Worm (Caenorhabditis elegans): ENCODE results near the gene C31B8.12.

Gene C31B8.12

DNA sequence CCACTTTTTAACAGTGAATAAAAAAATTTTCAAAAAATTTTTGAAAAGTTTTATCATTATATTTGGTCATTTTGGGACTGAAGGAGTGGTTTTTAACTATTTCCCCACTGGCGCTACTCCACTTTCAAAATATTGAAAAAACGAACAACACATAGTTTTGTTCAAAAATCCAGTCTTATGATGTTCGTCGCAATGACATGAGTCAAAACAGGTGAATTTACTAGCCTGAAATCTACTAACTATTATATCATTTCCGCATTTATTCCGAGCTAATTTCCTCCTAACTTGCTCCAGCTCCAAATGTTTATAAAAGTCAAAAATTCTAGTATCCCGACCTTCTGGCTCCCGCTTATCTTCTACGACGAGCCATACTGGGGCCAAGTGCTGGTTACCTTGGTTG lies 43.0 kb downstream of the C31B8.12 start, which contains the start of gene sre-24:
Gene sre-24, plus strand, starts transcription at position 301 of the 400 bp plus-strand sequence.
- TF ChIP-seq snpc-1.2 (GFP tag; IDR thresholded peaks at IDR 0.05) (no peak), sdz-12 (GFP tag; optimal IDR thresholded peaks at IDR 0.05) (no peak), daf-16 (GFP tag; optimal IDR thresholded peaks at IDR 0.05) (no peak), daf-16 (tag; optimal IDR thresholded peaks at IDR 0.05) (no peak), lin-39 (tag; optimal IDR thresholded peaks at IDR 0.05) (no peak), aly-2 (tag; optimal IDR thresholded peaks at IDR 0.05) (no peak), daf-8 (GFP tag; IDR thresholded peaks at IDR 0.05) (no peak), nhr-28 (tag; optimal IDR thresholded peaks at IDR 0.05) (no peak), ztf-11 (tag; optimal IDR thresholded peaks at IDR 0.05) (no peak), dmd-6 (GFP tag; IDR thresholded peaks at IDR 0.05) (no peak), dve-1 (tag; optimal IDR thresholded peaks at IDR 0.05; ENCODE audit: insufficient read depth) (no peak), nhr-237 (tag; optimal IDR thresholded peaks at IDR 0.05) (no peak), R02D3.7 (tag; optimal IDR thresholded peaks at IDR 0.05) (no peak), lin-29 (GFP tag; IDR thresholded peaks at IDR 0.05) (no peak)

DNA sequence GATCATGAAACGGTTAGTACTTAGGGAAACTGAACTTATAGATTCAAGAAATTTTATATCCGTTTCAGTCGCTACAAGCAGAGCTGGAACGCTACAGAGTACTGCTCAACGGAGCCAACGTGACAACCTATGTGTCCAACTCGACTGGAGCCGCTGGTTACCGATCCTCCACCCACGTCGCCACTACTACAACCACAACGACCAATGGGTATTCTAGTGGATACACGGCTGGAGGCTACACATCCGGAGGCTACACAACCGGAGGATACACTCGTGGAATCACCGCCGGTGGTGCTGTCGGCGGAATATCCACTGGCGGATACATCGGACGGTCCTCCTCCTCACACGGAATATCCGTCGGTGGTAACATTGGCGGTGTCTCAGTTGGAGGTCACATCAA lies 44.4 kb downstream of the C31B8.12 start:
- TF ChIP-seq spr-1 (tag; optimal IDR thresholded peaks at IDR 0.05): no peak
- TF ChIP-seq saeg-2 (GFP tag; IDR thresholded peaks at IDR 0.05): no peak
- no peak for TF ChIP-seq tra-1 (GFP tag; IDR thresholded peaks at IDR 0.05)
- no peak for TF ChIP-seq mdt-29 (GFP tag; IDR thresholded peaks at IDR 0.05)
- TF ChIP-seq ZK337.2 (GFP tag; IDR thresholded peaks at IDR 0.05): no peak
- TF ChIP-seq daf-16 (GFP tag; optimal IDR thresholded peaks at IDR 0.05): no peak
- TF ChIP-seq daf-16 (tag; optimal IDR thresholded peaks at IDR 0.05): no peak
- no peak for TF ChIP-seq daf-12 (tag; optimal IDR thresholded peaks at IDR 0.05)
- no peak for TF ChIP-seq zip-11 (GFP tag; IDR thresholded peaks at IDR 0.05)
- no peak for TF ChIP-seq php-3 (GFP tag; IDR thresholded peaks at IDR 0.05)
- TF ChIP-seq lin-1 (GFP tag; IDR thresholded peaks at IDR 0.05): no peak

- TF ChIP-seq hmg-1.1 (GFP tag; IDR thresholded peaks at IDR 0.05) (no peak), dpl-1 (GFP tag; optimal IDR thresholded peaks at IDR 0.05) (no peak), daf-8 (GFP tag; IDR thresholded peaks at IDR 0.05) (no peak), Y48G9A.11 (GFP tag; IDR thresholded peaks at IDR 0.05) (no peak), lsy-2 (tag; optimal IDR thresholded peaks at IDR 0.05) (no peak), aha-1 (tag) (peak; percentile 70), madf-5 (GFP tag; IDR thresholded peaks at IDR 0.05) (no peak), F49E8.2 (tag; optimal IDR thresholded peaks at IDR 0.05; ENCODE audit: borderline replicate concordance) (no peak), lin-39 (tag; optimal IDR thresholded peaks at IDR 0.05) (no peak), daf-16 (GFP tag; optimal IDR thresholded peaks at IDR 0.05) (no peak), daf-16 (tag; optimal IDR thresholded peaks at IDR 0.05) (peak; percentile 55), mdt-29 (GFP tag; IDR thresholded peaks at IDR 0.05) (no peak), unc-130 (GFP tag; optimal IDR thresholded peaks at IDR 0.05) (no peak), ZK337.2 (GFP tag; IDR thresholded peaks at IDR 0.05) (no peak), nhr-28 (tag; optimal IDR thresholded peaks at IDR 0.05) (peak; percentile 61), pqm-1 (tag; optimal IDR thresholded peaks at IDR 0.05) (peak; percentile 11), lin-13 (GFP tag; optimal IDR thresholded peaks at IDR 0.05) (no peak), nhr-111 (GFP tag; optimal IDR thresholded peaks at IDR 0.05) (no peak), hlh-11 (tag; optimal IDR thresholded peaks at IDR 0.05) (no peak), ceh-20 (GFP tag; IDR thresholded peaks at IDR 0.05) (0 out of 2 replicates have a peak, but pooled peaks have one; percentile 12), lin-15B (tag; optimal IDR thresholded peaks at IDR 0.05) (no peak), dmd-6 (GFP tag; IDR thresholded peaks at IDR 0.05) (peak; percentile 81), ceh-62 (tag; optimal IDR thresholded peaks at IDR 0.05) (no peak), dve-1 (tag; optimal IDR thresholded peaks at IDR 0.05; ENCODE audit: insufficient read depth) (peak; percentile 47), aly-2 (tag; optimal IDR thresholded peaks at IDR 0.05) (no peak), lim-7 (GFP tag; IDR thresholded peaks at IDR 0.05) (no peak), F10B5.3 (tag; optimal IDR thresholded peaks at IDR 0.05) (no peak)
Observed at ce11 chrV:2881565-2881964, 45.9 kb downstream of the C31B8.12 start.
